Fruit fly (Drosophila melanogaster) whole organism, embryonic: Measurements from ENCODE around the gene Prosbeta2R2.

Experiments
- Ada2b ChIP-seq: fragments of 200-800 bp; sonication (Bioruptor generic); IDR thresholded peaks from 2 replicates; pipeline ENCODE4 v1.3.6; 2022; ENCODE audit warnings: missing biosample characterization, missing genetic modification characterization
- CG1024 ChIP-seq: fragments of 200-800 bp; sonication (Bioruptor generic); IDR thresholded peaks from 2 replicates; pipeline ENCODE4 v1.3.6; 2022; ENCODE audit warnings: missing biosample characterization, missing genetic modification characterization
- CG12219 ChIP-seq: fragments of 200-800 bp; sonication (Bioruptor generic); optimal IDR thresholded peaks from 3 replicates; lab custom pipeline; 2018; ENCODE audit warnings: missing biosample characterization, mild to moderate bottlenecking, missing genetic modification characterization
- CG12769 ChIP-seq: fragments of 200-800 bp; sonication (Bioruptor generic); optimal IDR thresholded peaks from 2 replicates; lab custom pipeline; 2019; ENCODE audit warnings: missing biosample characterization, mild to moderate bottlenecking, missing genetic modification characterization, moderate library complexity
- CG13296 ChIP-seq: fragments of 200-800 bp; sonication (Bioruptor generic); optimal IDR thresholded peaks from 3 replicates; lab custom pipeline; 2018; ENCODE audit warnings: missing biosample characterization, mild to moderate bottlenecking, missing genetic modification characterization
- CG14441 ChIP-seq: fragments of 200-800 bp; sonication (Bioruptor generic); IDR thresholded peaks from 2 replicates; pipeline ENCODE4 v1.3.6; 2022; ENCODE audit warnings: missing biosample characterization, missing genetic modification characterization
- CG1529 ChIP-seq: fragments of 200-800 bp; sonication (Bioruptor generic); optimal IDR thresholded peaks from 3 replicates; lab custom pipeline; 2018; ENCODE audit warnings: missing biosample characterization, missing genetic modification characterization
- CG15696 ChIP-seq: fragments of 200-800 bp; sonication (Bioruptor generic); optimal IDR thresholded peaks from 2 replicates; lab custom pipeline; 2019; ENCODE audit warnings: missing biosample characterization, mild to moderate bottlenecking, missing genetic modification characterization, moderate library complexity
- CG1603 ChIP-seq: fragments of 200-800 bp; sonication (Bioruptor generic); optimal IDR thresholded peaks from 2 replicates; lab custom pipeline; 2019; ENCODE audit warnings: missing biosample characterization, mild to moderate bottlenecking, missing genetic modification characterization, moderate library complexity
- CG1647 ChIP-seq: fragments of 200-800 bp; sonication (Bioruptor generic); optimal IDR thresholded peaks from 3 replicates; lab custom pipeline; 2016; ENCODE audit warnings: missing biosample characterization, missing genetic modification characterization
- CG17328 ChIP-seq: fragments of 200-800 bp; sonication (Bioruptor generic); IDR thresholded peaks from 2 replicates; pipeline ENCODE4 v1.3.6; 2022; ENCODE audit warnings: missing biosample characterization, missing genetic modification characterization
- CG17802 ChIP-seq: fragments of 200-800 bp; sonication (Bioruptor generic); optimal IDR thresholded peaks from 2 replicates; lab custom pipeline; 2018; ENCODE audit warnings: missing biosample characterization, mild to moderate bottlenecking, missing genetic modification characterization, moderate library complexity
- CG2678 ChIP-seq: fragments of 200-800 bp; sonication (Bioruptor generic); optimal IDR thresholded peaks from 3 replicates; lab custom pipeline; 2019; ENCODE audit warnings: missing biosample characterization, mild to moderate bottlenecking, missing genetic modification characterization, moderate library complexity
- CG2712 ChIP-seq: fragments of 200-800 bp; optimal IDR thresholded peaks from 3 replicates; lab custom pipeline; 2019; ENCODE audit warnings: missing biosample characterization, mild to moderate bottlenecking, missing genetic modification characterization, moderate library complexity
- CG4328 ChIP-seq: fragments of 200-800 bp; sonication (Bioruptor generic); optimal IDR thresholded peaks from 3 replicates; lab custom pipeline; 2017; ENCODE audit warnings: missing biosample characterization, missing genetic modification reagents, missing genetic modification characterization
- CG4820 ChIP-seq: fragments of 200-800 bp; sonication (Bioruptor generic); optimal IDR thresholded peaks from 3 replicates; lab custom pipeline; 2016; ENCODE audit warnings: missing biosample characterization, missing genetic modification characterization
- CG7372 ChIP-seq: fragments of 200-800 bp; sonication (Bioruptor generic); IDR thresholded peaks from 2 replicates; pipeline ENCODE4 v1.3.6; 2022; ENCODE audit warnings: missing biosample characterization, missing genetic modification characterization
- CG7745 ChIP-seq: fragments of 200-800 bp; sonication (Bioruptor generic); optimal IDR thresholded peaks from 2 replicates; lab custom pipeline; 2018; ENCODE audit warnings: missing biosample characterization, mild to moderate bottlenecking, missing genetic modification characterization, moderate library complexity
- CG8478 ChIP-seq: fragments of >200 bp; optimal IDR thresholded peaks from 2 replicates; lab custom pipeline; 2018
- CG8765 ChIP-seq: fragments of 200-800 bp; sonication (Bioruptor generic); IDR thresholded peaks from 2 replicates; pipeline ENCODE4 v1.3.6; 2022; ENCODE audit warnings: missing biosample characterization, missing genetic modification characterization
- CG9609 ChIP-seq: fragments of 200-800 bp; sonication (Bioruptor generic); optimal IDR thresholded peaks from 3 replicates; lab custom pipeline; 2016; ENCODE audit warnings: missing biosample characterization, missing genetic modification characterization
- CoRest ChIP-seq: fragments of 200-800 bp; sonication (Bioruptor generic); optimal IDR thresholded peaks from 3 replicates; lab custom pipeline; 2018; ENCODE audit warnings: missing biosample characterization, mild to moderate bottlenecking, missing genetic modification characterization, moderate library complexity
- D ChIP-seq, 2 experiments: fragments of 200-800 bp in 1 of 2; fragments of >200 bp in 1 of 2; sonication (Bioruptor generic) in 1 of 2; optimal IDR thresholded peaks; 2 replicates in 1 of 2; 3 replicates in 1 of 2; lab custom pipeline; 2017; ENCODE audit warnings: mild to moderate bottlenecking in 1 of 2, missing biosample characterization in 1 of 2, missing genetic modification characterization in 1 of 2, missing genetic modification reagents in 1 of 2
- D19A ChIP-seq: fragments of 200-800 bp; optimal IDR thresholded peaks from 3 replicates; lab custom pipeline; 2019; ENCODE audit warnings: missing biosample characterization, mild to moderate bottlenecking, missing genetic modification characterization, moderate library complexity
- Deaf1 ChIP-seq: fragments of 200-800 bp; optimal IDR thresholded peaks from 3 replicates; lab custom pipeline; 2019; ENCODE audit warnings: missing biosample characterization, mild to moderate bottlenecking, missing genetic modification characterization, moderate library complexity
- Dll ChIP-seq: fragments of 200-800 bp; sonication (Bioruptor generic); IDR thresholded peaks from 4 replicates; pipeline ENCODE4 v1.3.6; 2022; ENCODE audit warnings: missing biosample characterization, missing genetic modification characterization; ENCODE audit not compliant: partially characterized antibody
- Doc3 ChIP-seq: fragments of 200-800 bp; sonication (Bioruptor generic); IDR thresholded peaks from 3 replicates; pipeline ENCODE4 v1.3.6; 2022; ENCODE audit warnings: missing biosample characterization, missing genetic modification characterization; ENCODE audit not compliant: partially characterized antibody
- Elba2 ChIP-seq: fragments of 200-800 bp; sonication (Bioruptor generic); optimal IDR thresholded peaks from 3 replicates; lab custom pipeline; 2016; ENCODE audit warnings: missing biosample characterization, missing genetic modification characterization
- Nf-YB ChIP-seq: fragments of 200-800 bp; sonication (Bioruptor generic); optimal IDR thresholded peaks from 3 replicates; lab custom pipeline; 2019; ENCODE audit warnings: missing biosample characterization, mild to moderate bottlenecking, missing genetic modification characterization, moderate library complexity
- PHDP ChIP-seq: fragments of 200-800 bp; sonication (Bioruptor generic); optimal IDR thresholded peaks from 3 replicates; lab custom pipeline; 2018; ENCODE audit warnings: missing biosample characterization, mild to moderate bottlenecking, missing genetic modification characterization, moderate library complexity
- Rfx ChIP-seq: fragments of 200-800 bp; sonication (Bioruptor generic); IDR thresholded peaks from 2 replicates; pipeline ENCODE4 v1.3.6; 2022; ENCODE audit warnings: missing biosample characterization, missing genetic modification characterization
- btn ChIP-seq: fragments of 200-800 bp; sonication (Bioruptor generic); optimal IDR thresholded peaks from 2 replicates; lab custom pipeline; 2016; ENCODE audit warnings: missing biosample characterization, missing genetic modification characterization
- dimm ChIP-seq: fragments of 200-800 bp; sonication (Bioruptor generic); IDR thresholded peaks from 2 replicates; pipeline ENCODE4 v1.3.6; 2022; ENCODE audit warnings: missing biosample characterization, missing genetic modification characterization
- eyg ChIP-seq: fragments of 200-800 bp; sonication (Bioruptor generic); optimal IDR thresholded peaks from 3 replicates; lab custom pipeline; 2016; ENCODE audit warnings: missing biosample characterization, missing genetic modification characterization
- fd96Cb ChIP-seq: fragments of 200-800 bp; sonication (Bioruptor generic); optimal IDR thresholded peaks from 2 replicates; lab custom pipeline; 2018; ENCODE audit warnings: missing biosample characterization, mild to moderate bottlenecking, missing genetic modification characterization, moderate library complexity
- gce ChIP-seq: fragments of 200-800 bp; sonication (Bioruptor generic); IDR thresholded peaks from 3 replicates; pipeline ENCODE4 v1.3.6; 2022; ENCODE audit warnings: missing biosample characterization, missing genetic modification characterization
- gsb ChIP-seq: fragments of 200-800 bp; sonication (Bioruptor generic); IDR thresholded peaks from 2 replicates; pipeline ENCODE4 v1.3.6; 2022; ENCODE audit warnings: missing biosample characterization, missing genetic modification characterization
- jing ChIP-seq: fragments of 200-800 bp; sonication (Bioruptor generic); optimal IDR thresholded peaks from 2 replicates; lab custom pipeline; 2018; ENCODE audit warnings: missing biosample characterization, mild to moderate bottlenecking, missing genetic modification characterization
- ken ChIP-seq: fragments of 200-800 bp; sonication (Bioruptor generic); IDR thresholded peaks from 3 replicates; pipeline ENCODE4 v1.3.6; 2022; ENCODE audit warnings: missing biosample characterization, missing genetic modification characterization
- lmd ChIP-seq: fragments of 200-800 bp; sonication (Bioruptor generic); IDR thresholded peaks from 2 replicates; pipeline ENCODE4 v1.3.6; 2022; ENCODE audit warnings: missing biosample characterization, missing genetic modification characterization
- lola ChIP-seq, 3 experiments: fragments of >200 bp in 2 of 3; fragments of 200-800 bp in 1 of 3; sonication (Bioruptor generic) in 1 of 3; optimal IDR thresholded peaks; 2 replicates each; lab custom pipeline; 2017 to 2019; ENCODE audit warnings: missing biosample characterization in 3 of 3, missing genetic modification characterization in 3 of 3, mild to moderate bottlenecking in 1 of 3, moderate library complexity in 1 of 3
- nom ChIP-seq: fragments of 200-800 bp; sonication (Bioruptor generic); optimal IDR thresholded peaks from 2 replicates; lab custom pipeline; 2017; ENCODE audit warnings: missing biosample characterization, missing genetic modification characterization, mild to moderate bottlenecking, moderate library complexity, missing genetic modification reagents
- otp ChIP-seq: fragments of 200-800 bp; sonication (Bioruptor generic); IDR thresholded peaks from 3 replicates; pipeline ENCODE4, ENCODE4 v1.3.6; 2022; ENCODE audit warnings: missing biosample characterization, missing genetic modification characterization
- phol ChIP-seq: fragments of 200-800 bp; sonication (Bioruptor generic); optimal IDR thresholded peaks from 3 replicates; lab custom pipeline; 2018; ENCODE audit warnings: missing biosample characterization, mild to moderate bottlenecking, missing genetic modification characterization, moderate library complexity
- pros ChIP-seq: fragments of 200-800 bp; sonication (Bioruptor generic); optimal IDR thresholded peaks from 3 replicates; lab custom pipeline; 2019; ENCODE audit warnings: missing biosample characterization, mild to moderate bottlenecking, missing genetic modification characterization, moderate library complexity
- sens ChIP-seq: fragments of 200-800 bp; sonication (Bioruptor generic); peaks from one replicate; lab custom pipeline; 2016; ENCODE audit warnings: missing biosample characterization, missing genetic modification characterization
- sens-2 ChIP-seq: fragments of 200-800 bp; sonication (Bioruptor generic); IDR thresholded peaks from 2 replicates; pipeline ENCODE4 v1.3.6; 2022; ENCODE audit warnings: missing biosample characterization, missing genetic modification characterization
- sr ChIP-seq: fragments of 200-800 bp; sonication (Bioruptor generic); IDR thresholded peaks from 3 replicates; pipeline ENCODE4 v1.3.6; 2022; ENCODE audit warnings: missing biosample characterization, missing genetic modification characterization
- trem ChIP-seq: fragments of 200-800 bp; optimal IDR thresholded peaks from 3 replicates; lab custom pipeline; 2019; ENCODE audit warnings: missing biosample characterization, mild to moderate bottlenecking, missing genetic modification characterization, moderate library complexity
- wor ChIP-seq: fragments of 200-800 bp; sonication (Bioruptor generic); IDR thresholded peaks from 2 replicates; pipeline ENCODE4 v1.3.6; 2022; ENCODE audit warnings: missing biosample characterization, missing genetic modification characterization

Gene Prosbeta2R2

DNA sequence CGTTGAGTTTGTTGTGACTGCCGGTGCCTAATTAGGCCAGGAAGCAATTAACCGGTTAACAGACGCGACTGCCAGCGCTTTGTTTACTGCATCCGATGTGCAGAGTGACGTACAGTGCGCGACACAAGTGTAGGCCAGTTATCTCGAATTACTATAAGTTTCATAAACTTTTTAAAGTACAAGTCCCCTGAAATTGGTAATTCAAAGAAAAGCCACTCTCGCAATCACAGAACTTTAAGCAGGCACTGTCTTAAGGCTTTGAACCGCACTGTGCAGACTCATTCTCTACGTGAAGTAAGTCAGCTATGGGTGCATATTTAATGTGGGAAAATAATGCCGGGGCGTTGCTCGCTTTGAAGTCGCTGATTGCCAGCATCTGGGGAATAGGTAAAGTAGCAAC lies 9.8 kb downstream of the Prosbeta2R2 start (continued):
- TF ChIP-seq CG12769 (tag; lab: Kevin White, UChicago): peak; percentile 10
- TF ChIP-seq Dll (GFP tag; lab: Robert Waterston, UW): no peak
- peak; percentile 17 for TF ChIP-seq PHDP (tag; lab: Kevin White, UChicago)
- TF ChIP-seq fd96Cb: peak; percentile 66
- no peak for TF ChIP-seq Rfx
- no peak for TF ChIP-seq CG15696
- TF ChIP-seq ken: 0 out of 3 replicates have a peak, but pooled peaks have one; percentile 27
- no peak for TF ChIP-seq Elba2 (GFP tag; lab: Kevin White, UChicago)
- peak; percentile 37 for TF ChIP-seq CG1529 (GFP tag; lab: Kevin White, UChicago)
- peak; percentile 23 for TF ChIP-seq CoRest (tag; lab: Kevin White, UChicago)
- peak; percentile 13 for TF ChIP-seq trem (tag; lab: Kevin White, UChicago)
- TF ChIP-seq CG4820 (GFP tag; lab: Kevin White, UChicago): peak; percentile 44
- TF ChIP-seq CG17328 (GFP tag; lab: Robert Waterston, UW): peak; percentile 62
- peak; percentile 27 for TF ChIP-seq CG1647 (GFP tag; lab: Kevin White, UChicago)
- peak; percentile 59 for TF ChIP-seq nom (GFP tag; lab: Kevin White, UChicago)
- TF ChIP-seq CG7745 (tag; lab: Kevin White, UChicago): no peak
- no peak for TF ChIP-seq Nf-YB
- TF ChIP-seq gsb (GFP tag; lab: Robert Waterston, UW): no peak
- TF ChIP-seq CG9609 (GFP tag; lab: Kevin White, UChicago): peak; percentile 21
- peak; percentile 31; the same call in 1 of the 2 replicates for TF ChIP-seq CG14441 (GFP tag; lab: Robert Waterston, UW)
- peak; percentile 70 for TF ChIP-seq CG1603 (tag; lab: Kevin White, UChicago)
- TF ChIP-seq CG12219 (GFP tag; lab: Kevin White, UChicago): peak; percentile 11
- TF ChIP-seq dimm (GFP tag; lab: Robert Waterston, UW): 0 out of 2 replicates have a peak, but pooled peaks have one; percentile 25
- peak; percentile 55 for TF ChIP-seq CG2712 (tag; lab: Kevin White, UChicago)
- TF ChIP-seq otp (GFP tag; lab: Robert Waterston, UW): peak; percentile 49; the same call in 1 of the 3 replicates
- TF ChIP-seq CG1024 (GFP tag; lab: Robert Waterston, UW): peak; percentile 56; the same call in 1 of the 2 replicates
- no peak for TF ChIP-seq Deaf1 (tag; lab: Kevin White, UChicago)
- TF ChIP-seq CG13296 (GFP tag; lab: Kevin White, UChicago): no peak
- TF ChIP-seq sens (GFP tag; lab: Kevin White, UChicago): peak; percentile 87
- no peak for TF ChIP-seq CG8478
- TF ChIP-seq Doc3: no peak
- no peak for TF ChIP-seq CG8765
- TF ChIP-seq Ada2b (GFP tag; lab: Robert Waterston, UW): peak; percentile 46; the same call in 1 of the 2 replicates
- no peak for TF ChIP-seq btn (GFP tag; lab: Kevin White, UChicago)
- TF ChIP-seq D (optimal IDR thresholded peaks at IDR 0.05; lab: Kevin White, UChicago): no peak
- peak; percentile 43 for TF ChIP-seq D (GFP tag; optimal IDR thresholded peaks at IDR 0.05; lab: Kevin White, UChicago)
- peak; percentile 19 for TF ChIP-seq jing (GFP tag; lab: Kevin White, UChicago)
- TF ChIP-seq pros: no peak
- TF ChIP-seq CG7372 (GFP tag; lab: Robert Waterston, UW): 0 out of 2 replicates have a peak, but pooled peaks have one; percentile 9
- TF ChIP-seq sens-2 (GFP tag; lab: Robert Waterston, UW): 0 out of 2 replicates have a peak, but pooled peaks have one; percentile 16
- peak; percentile 47 for TF ChIP-seq CG2678
- TF ChIP-seq phol (tag; lab: Kevin White, UChicago): peak; percentile 60
- peak; percentile 9 for TF ChIP-seq CG17802
- TF ChIP-seq lola (GFP tag; optimal IDR thresholded peaks at IDR 0.05; lab: Kevin White, UChicago): peak in 1 of 3 experiments; percentile 9
- TF ChIP-seq D19A (tag; lab: Kevin White, UChicago): peak; percentile 19
- TF ChIP-seq wor (GFP tag; lab: Robert Waterston, UW): peak; percentile 47; the same call in 1 of the 2 replicates
- TF ChIP-seq lmd: peak; percentile 43; the same call in 1 of the 2 replicates
- TF ChIP-seq eyg: no peak
- no peak for TF ChIP-seq CG4328
- peak; percentile 41; the same call in 1 of the 3 replicates for TF ChIP-seq sr
- TF ChIP-seq gce (GFP tag; lab: Robert Waterston, UW): peak; percentile 57; the same call in 1 of the 3 replicates
